Worm (Caenorhabditis elegans): ENCODE measurements around the gene srv-27.

The srv-27 gene

ce11 chrIV:6271923-6272322, 26.2 kb downstream of the srv-27 start, which contains the start of gene srv-31:
Gene srv-31, minus strand, starts transcription at chrIV:6272023.
- TF ChIP-seq rbr-2 (tag; optimal IDR thresholded peaks at IDR 0.05) (no peak), nhr-237 (tag; optimal IDR thresholded peaks at IDR 0.05) (no peak), lin-15B (tag; optimal IDR thresholded peaks at IDR 0.05) (no peak), lim-7 (GFP tag; IDR thresholded peaks at IDR 0.05) (no peak), pha-4 (GFP tag; IDR thresholded peaks at IDR 0.05) (no peak), pha-4 (tag; optimal IDR thresholded peaks at IDR 0.05) (no peak), nhr-111 (GFP tag; optimal IDR thresholded peaks at IDR 0.05) (no peak), ama-1 (optimal IDR thresholded peaks at IDR 0.05) (no peak), mep-1 (tag; optimal IDR thresholded peaks at IDR 0.05) (no peak), unc-39 (tag; optimal IDR thresholded peaks at IDR 0.05) (no peak)

ce11 chrIV:6269346-6269745, 28.8 kb downstream of the srv-27 start, which contains the start of gene srv-30:
Gene srv-30, minus strand, starts transcription at chrIV:6269446.
- TF ChIP-seq unc-62 (GFP tag; optimal IDR thresholded peaks at IDR 0.05 in 1 of 2) (peak in 1 of 2 experiments; percentile 42), unc-62 (tag; optimal IDR thresholded peaks at IDR 0.05) (no peak), skn-1 (tag; optimal IDR thresholded peaks at IDR 0.05) (no peak), lsy-2 (tag; optimal IDR thresholded peaks at IDR 0.05) (no peak), unc-39 (tag; optimal IDR thresholded peaks at IDR 0.05) (no peak)

ce11 chrIV:6266499-6266898, 31.7 kb downstream of the srv-27 start, which contains the start of gene srv-29:
Gene srv-29, minus strand, starts transcription at chrIV:6266599.
- TF ChIP-seq R02D3.7 (tag; optimal IDR thresholded peaks at IDR 0.05) = no peak
- no peak for TF ChIP-seq ztf-11 (tag; optimal IDR thresholded peaks at IDR 0.05)
- TF ChIP-seq nhr-10 (tag; optimal IDR thresholded peaks at IDR 0.05) = no peak
- TF ChIP-seq attf-4 (tag; optimal IDR thresholded peaks at IDR 0.05) = no peak
- no peak for TF ChIP-seq ZK337.2 (GFP tag; IDR thresholded peaks at IDR 0.05)
- no peak for TF ChIP-seq saeg-2 (GFP tag; IDR thresholded peaks at IDR 0.05)
- TF ChIP-seq ces-1 (GFP tag; optimal IDR thresholded peaks at IDR 0.05) = no peak
- no peak for TF ChIP-seq spr-3 (GFP tag; optimal IDR thresholded peaks at IDR 0.05)
- no peak for TF ChIP-seq hmg-1.1 (GFP tag; IDR thresholded peaks at IDR 0.05)
- TF ChIP-seq lin-38 (GFP tag; IDR thresholded peaks at IDR 0.05) = no peak

ce11 chrIV:6263244-6263643, 34.9 kb downstream of the srv-27 start, which contains the start of gene srv-28:
Gene srv-28, minus strand, starts transcription at chrIV:6263344.
- TF ChIP-seq vab-7 (GFP tag; IDR thresholded peaks at IDR 0.05) (no peak), nhr-48 (tag; optimal IDR thresholded peaks at IDR 0.05) (no peak), unc-62 (GFP tag; optimal IDR thresholded peaks at IDR 0.05 in 1 of 2) (peak in 1 of 2 experiments; percentile 33), unc-62 (tag; optimal IDR thresholded peaks at IDR 0.05) (no peak), nhr-102 (tag; optimal IDR thresholded peaks at IDR 0.05) (no peak), set-16 (GFP tag; IDR thresholded peaks at IDR 0.05) (no peak), aha-1 (tag) (peak; percentile 7), dmd-8 (GFP tag; IDR thresholded peaks at IDR 0.05) (no peak), Y75B8A.6 (GFP tag; IDR thresholded peaks at IDR 0.05) (no peak), skn-1 (tag; optimal IDR thresholded peaks at IDR 0.05) (no peak), mxl-3 (GFP tag; optimal IDR thresholded peaks at IDR 0.05) (no peak), attf-4 (tag; optimal IDR thresholded peaks at IDR 0.05) (no peak), daf-8 (GFP tag; IDR thresholded peaks at IDR 0.05) (no peak)

- TF ChIP-seq ZK337.2 (GFP tag; IDR thresholded peaks at IDR 0.05) (no peak), daf-8 (GFP tag; IDR thresholded peaks at IDR 0.05) (no peak), T20F7.1 (GFP tag; optimal IDR thresholded peaks at IDR 0.05) (no peak), ceh-62 (tag; optimal IDR thresholded peaks at IDR 0.05) (no peak), sdz-12 (GFP tag; optimal IDR thresholded peaks at IDR 0.05) (no peak), Y105C5A.15 (GFP tag; IDR thresholded peaks at IDR 0.05) (no peak)
Observed at ce11 chrIV:6259732-6260131, 38.4 kb downstream of the srv-27 start, which contains the start of gene nlp-16. Gene nlp-16, minus strand, starts transcription at chrIV:6259832.

Measured in whole organism, L4 larva.